Worm (Caenorhabditis elegans) whole organism, L4 larva: ENCODE data around the gene set-6.

ENCODE experiments used
- F10B5.3 ChIP-seq: sonication (generic microtip); optimal IDR thresholded peaks from 2 replicates; lab custom pipeline; 2016; ENCODE audit warnings: mild to moderate bottlenecking, missing genetic modification characterization, missing compliant biosample characterization
- ZK546.5 ChIP-seq, 2 experiments: sonication (generic microtip); optimal IDR thresholded peaks; 2 replicates each; lab custom pipeline; 2017; ENCODE audit warnings: missing biosample characterization in 2 of 2, missing genetic modification characterization in 2 of 2
- aha-1 ChIP-seq: fragments of 150-350 bp; peaks from one replicate; lab custom pipeline; 2014; ENCODE audit warnings: missing biosample characterization, missing genetic modification characterization
- ama-1 ChIP-seq: fragments of 150-350 bp; optimal IDR thresholded peaks from 2 replicates; lab custom pipeline; 2014; ENCODE audit warnings: inconsistent platforms, mixed read lengths
- ceh-62 ChIP-seq: sonication (generic microtip); optimal IDR thresholded peaks from 2 replicates; lab custom pipeline; 2017; ENCODE audit warnings: missing biosample characterization, missing genetic modification characterization
- lin-13 ChIP-seq: fragments of 150-350 bp; optimal IDR thresholded peaks from 2 replicates; lab custom pipeline; 2014; ENCODE audit warnings: missing biosample characterization, missing genetic modification reagents, missing genetic modification characterization
- lsy-2 ChIP-seq, 2 experiments: fragments of 150-350 bp in 1 of 2; sonication (generic microtip) in 1 of 2; optimal IDR thresholded peaks; 2 replicates each; lab custom pipeline; 2014 to 2017; ENCODE audit warnings: missing biosample characterization in 2 of 2, missing genetic modification characterization in 2 of 2
- nhr-237 ChIP-seq: sonication (generic microtip); optimal IDR thresholded peaks from 2 replicates; lab custom pipeline; 2017; ENCODE audit warnings: missing biosample characterization, missing genetic modification characterization
- nhr-28 ChIP-seq: fragments of 150-350 bp; optimal IDR thresholded peaks from 2 replicates; lab custom pipeline; 2014; ENCODE audit warnings: missing biosample characterization, missing genetic modification characterization
- pha-4 ChIP-seq, 2 experiments: fragments of 150-350 bp in 1 of 2; fragments of 200-800 bp in 1 of 2; sonication (Bioruptor generic) in 1 of 2; IDR thresholded peaks in 1 of 2; optimal IDR thresholded peaks in 1 of 2; 2 replicates each; pipeline versions ENCODE4 v1.3.6 to Lab custom; 2014 to 2022; ENCODE audit warnings: missing genetic modification characterization in 2 of 2, missing genetic modification reagents in 2 of 2, missing biosample characterization in 1 of 2, missing compliant biosample characterization in 1 of 2
- rbr-2 ChIP-seq: sonication (generic microtip); optimal IDR thresholded peaks from 2 replicates; lab custom pipeline; 2016; ENCODE audit warnings: missing genotype, missing genetic modification characterization, missing compliant biosample characterization
- skn-1 ChIP-seq: fragments of 150-350 bp; optimal IDR thresholded peaks from 2 replicates; lab custom pipeline; 2014; ENCODE audit warnings: missing biosample characterization, missing genetic modification characterization
- zag-1 ChIP-seq: fragments of 150-350 bp; optimal IDR thresholded peaks from 2 replicates; lab custom pipeline; 2014; ENCODE audit warnings: missing biosample characterization, missing genetic modification characterization
- ztf-11 ChIP-seq: fragments of 150-350 bp; optimal IDR thresholded peaks from 2 replicates; lab custom pipeline; 2014; ENCODE audit warnings: missing biosample characterization, missing genetic modification characterization

DNA sequence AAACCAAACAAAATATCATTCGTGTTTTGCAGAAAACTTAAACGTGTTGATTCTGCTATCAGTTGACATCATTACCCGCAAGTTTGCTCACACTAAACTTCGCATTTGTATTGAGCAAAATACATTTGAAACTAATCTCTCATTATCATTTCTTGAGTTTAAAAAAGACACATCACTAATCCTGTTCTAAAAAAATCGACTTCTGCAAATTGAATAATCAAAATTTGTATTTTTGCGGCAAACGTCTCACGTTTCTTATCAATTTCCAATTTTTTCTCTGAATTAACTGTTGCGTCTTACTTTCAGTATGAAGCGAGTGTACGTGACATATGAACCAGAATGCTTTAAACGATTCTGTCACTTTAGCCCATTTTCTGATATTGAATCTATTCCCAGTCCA is 14.6 kb downstream of the set-6 start, which contains the start of gene C49F5.8:
- TF ChIP-seq ZK546.5 (tag; optimal IDR thresholded peaks at IDR 0.05; lab: Kevin White, UChicago) (no peak), ceh-62 (no peak), aha-1 (tag; lab: Kevin White, UChicago) (no peak), rbr-2 (no peak), pha-4 (GFP tag; IDR thresholded peaks at IDR 0.05; lab: Robert Waterston, UW) (no peak), pha-4 (tag; optimal IDR thresholded peaks at IDR 0.05; lab: Kevin White, UChicago) (no peak), F10B5.3 (no peak), zag-1 (tag; lab: Kevin White, UChicago) (no peak), lsy-2 (tag; optimal IDR thresholded peaks at IDR 0.05; lab: Kevin White, UChicago) (no peak), nhr-237 (no peak), skn-1 (no peak), ama-1 (no peak), nhr-28 (tag; lab: Kevin White, UChicago) (peak; percentile 1), ztf-11 (tag; lab: Kevin White, UChicago) (no peak), lin-13 (GFP tag; lab: Kevin White, UChicago) (no peak)
